Fruit fly (Drosophila melanogaster) whole organism, embryonic: Measurements from ENCODE around the gene Ripalpha.
A peak's percentile ranks its signal among the peaks of the same experiment; 100 is the strongest.

Experiments
- Atf3 ChIP-seq: fragments of 200-800 bp; sonication (Bioruptor generic); optimal IDR thresholded peaks from 3 replicates; lab custom pipeline; 2016; ENCODE audit warnings: missing biosample characterization, missing genetic modification characterization
- B-H1 ChIP-seq: fragments of 200-800 bp; sonication (Bioruptor generic); IDR thresholded peaks from 3 replicates; pipeline ENCODE4 v1.3.6; 2022; ENCODE audit warnings: missing biosample characterization, missing genetic modification characterization
- B-H2 ChIP-seq: fragments of 200-800 bp; sonication (Bioruptor generic); optimal IDR thresholded peaks from 2 replicates; lab custom pipeline; 2018; ENCODE audit warnings: missing biosample characterization, mild to moderate bottlenecking, missing genetic modification characterization
- Bteb2 ChIP-seq: fragments of 200-800 bp; sonication (Bioruptor generic); optimal IDR thresholded peaks from 2 replicates; lab custom pipeline; 2016; ENCODE audit warnings: missing biosample characterization, missing genetic modification characterization
- CG10267 ChIP-seq: fragments of 200-800 bp; sonication (Bioruptor generic); optimal IDR thresholded peaks from 2 replicates; lab custom pipeline; 2018; ENCODE audit warnings: missing biosample characterization, mild to moderate bottlenecking, missing genetic modification characterization, moderate library complexity
- CG11695 ChIP-seq: fragments of 200-800 bp; sonication (Bioruptor generic); IDR thresholded peaks from 3 replicates; pipeline ENCODE4 v1.3.6; 2022; ENCODE audit warnings: missing biosample characterization, missing genetic modification characterization
- CG14014 ChIP-seq: fragments of 200-800 bp; sonication (Bioruptor generic); IDR thresholded peaks from 2 replicates; pipeline ENCODE4 v1.3.6; 2022; ENCODE audit warnings: missing biosample characterization, missing genetic modification characterization
- CG15269 ChIP-seq: fragments of 200-800 bp; sonication (Bioruptor generic); optimal IDR thresholded peaks from 2 replicates; lab custom pipeline; 2018; ENCODE audit warnings: missing biosample characterization, mild to moderate bottlenecking, missing genetic modification characterization, moderate library complexity
- CG15479 ChIP-seq: fragments of 200-800 bp; sonication (Bioruptor generic); optimal IDR thresholded peaks from 3 replicates; lab custom pipeline; 2019; ENCODE audit warnings: missing biosample characterization, mild to moderate bottlenecking, missing genetic modification characterization, moderate library complexity
- CG17359 ChIP-seq: fragments of 200-800 bp; sonication (Bioruptor generic); optimal IDR thresholded peaks from 3 replicates; lab custom pipeline; 2018; ENCODE audit warnings: missing biosample characterization, mild to moderate bottlenecking, missing genetic modification characterization, moderate library complexity
- CG17912 ChIP-seq: fragments of 200-800 bp; sonication (Bioruptor generic); optimal IDR thresholded peaks from 2 replicates; lab custom pipeline; 2018; ENCODE audit warnings: missing biosample characterization, mild to moderate bottlenecking, missing genetic modification characterization
- CG18599 ChIP-seq: fragments of 200-800 bp; sonication (Bioruptor generic); optimal IDR thresholded peaks from 3 replicates; lab custom pipeline; 2017; ENCODE audit warnings: missing biosample characterization, missing genetic modification characterization, mild to moderate bottlenecking, moderate library complexity, missing genetic modification reagents
- CG2712 ChIP-seq: fragments of 200-800 bp; optimal IDR thresholded peaks from 3 replicates; lab custom pipeline; 2019; ENCODE audit warnings: missing biosample characterization, mild to moderate bottlenecking, missing genetic modification characterization, moderate library complexity
- CG30020 ChIP-seq: fragments of 200-800 bp; optimal IDR thresholded peaks from 2 replicates; lab custom pipeline; 2019; ENCODE audit warnings: missing biosample characterization, mild to moderate bottlenecking, missing genetic modification characterization, moderate library complexity
- CG30403 ChIP-seq: fragments of 200-800 bp; sonication (Bioruptor generic); optimal IDR thresholded peaks from 3 replicates; lab custom pipeline; 2016; ENCODE audit warnings: missing biosample characterization, missing genetic modification characterization
- CG32767 ChIP-seq: fragments of 200-800 bp; sonication (Bioruptor generic); IDR thresholded peaks from 2 replicates; pipeline ENCODE4 v1.3.6; 2022; ENCODE audit warnings: missing biosample characterization, missing genetic modification characterization
- CG3726 ChIP-seq: fragments of 200-800 bp; sonication (Bioruptor generic); IDR thresholded peaks from 3 replicates; pipeline ENCODE4, ENCODE4 v1.3.6; 2022; ENCODE audit warnings: missing biosample characterization, missing genetic modification characterization
- CG4404 ChIP-seq: fragments of 200-800 bp; sonication (Bioruptor generic); IDR thresholded peaks from 2 replicates; pipeline ENCODE4 v1.3.6; 2022; ENCODE audit warnings: missing biosample characterization, missing genetic modification characterization
- CG4617 ChIP-seq: fragments of 200-800 bp; sonication (Bioruptor generic); optimal IDR thresholded peaks from 3 replicates; lab custom pipeline; 2016; ENCODE audit warnings: missing biosample characterization, missing genetic modification characterization, borderline replicate concordance
- CG6254 ChIP-seq: fragments of 200-800 bp; sonication (Bioruptor generic); optimal IDR thresholded peaks from 3 replicates; lab custom pipeline; 2017; ENCODE audit warnings: mild to moderate bottlenecking, missing biosample characterization, missing genetic modification reagents, missing genetic modification characterization
- CG6683 ChIP-seq: fragments of 200-800 bp; sonication (Bioruptor generic); optimal IDR thresholded peaks from 2 replicates; lab custom pipeline; 2017; ENCODE audit warnings: missing biosample characterization, mild to moderate bottlenecking, missing genetic modification characterization, missing genetic modification reagents
- CG8290 ChIP-seq, 3 experiments: fragments of 200-800 bp; sonication (Bioruptor generic); optimal IDR thresholded peaks; 2 replicates each; lab custom pipeline; 2016 to 2019; ENCODE audit warnings: missing biosample characterization in 3 of 3, missing genetic modification characterization in 3 of 3, mild to moderate bottlenecking in 2 of 3, moderate library complexity in 1 of 3
- CG8359 ChIP-seq: fragments of 200-800 bp; sonication (Bioruptor generic); optimal IDR thresholded peaks from 2 replicates; lab custom pipeline; 2017; ENCODE audit warnings: missing biosample characterization, mild to moderate bottlenecking, missing genetic modification characterization, borderline replicate concordance
- CG9437 ChIP-seq: fragments of 200-800 bp; sonication (Bioruptor generic); optimal IDR thresholded peaks from 2 replicates; lab custom pipeline; 2018; ENCODE audit warnings: missing biosample characterization, mild to moderate bottlenecking, missing genetic modification characterization
- CG9609 ChIP-seq: fragments of 200-800 bp; sonication (Bioruptor generic); optimal IDR thresholded peaks from 3 replicates; lab custom pipeline; 2016; ENCODE audit warnings: missing biosample characterization, missing genetic modification characterization
- CG9727 ChIP-seq: fragments of 200-800 bp; sonication (Bioruptor generic); optimal IDR thresholded peaks from 3 replicates; lab custom pipeline; 2017; ENCODE audit warnings: missing biosample characterization, mild to moderate bottlenecking, missing genetic modification characterization
- CTCF ChIP-seq: fragments of 200-800 bp; sonication (Bioruptor generic); optimal IDR thresholded peaks from 2 replicates; lab custom pipeline; 2017; ENCODE audit warnings: missing biosample characterization, mild to moderate bottlenecking, missing genetic modification characterization, moderate library complexity
- Dref ChIP-seq: fragments of 200-800 bp; sonication (Bioruptor generic); IDR thresholded peaks from 2 replicates; pipeline ENCODE4 v1.3.6; 2022; ENCODE audit warnings: missing biosample characterization, missing genetic modification characterization
- Ets97D ChIP-seq: fragments of 200-800 bp; sonication (Bioruptor generic); optimal IDR thresholded peaks from 3 replicates; lab custom pipeline; 2016; ENCODE audit warnings: missing biosample characterization, missing genetic modification characterization
- GATAe ChIP-seq: fragments of 200-800 bp; sonication (Bioruptor generic); conservative IDR thresholded peaks from 2 replicates; pipeline ENCODE4 v1.3.6; 2022; ENCODE audit warnings: missing biosample characterization, missing genetic modification characterization
- H2.0 ChIP-seq: fragments of 200-800 bp; sonication (Bioruptor generic); IDR thresholded peaks from 2 replicates; pipeline ENCODE4 v1.3.6; 2022; ENCODE audit warnings: missing biosample characterization, missing genetic modification characterization
- NC2α ChIP-seq: fragments of 200-800 bp; sonication (Bioruptor generic); optimal IDR thresholded peaks from 2 replicates; lab custom pipeline; 2016; ENCODE audit warnings: missing biosample characterization, missing genetic modification characterization
- Oli ChIP-seq: fragments of 200-800 bp; sonication (Bioruptor generic); optimal IDR thresholded peaks from 2 replicates; lab custom pipeline; 2018; ENCODE audit warnings: missing biosample characterization, mild to moderate bottlenecking, missing genetic modification characterization, moderate library complexity
- Rx ChIP-seq: fragments of 200-800 bp; sonication (Bioruptor generic); IDR thresholded peaks from 2 replicates; pipeline ENCODE4 v1.3.6; 2022; ENCODE audit warnings: missing biosample characterization, missing genetic modification characterization
- Sry-β ChIP-seq: fragments of 200-800 bp; sonication (Bioruptor generic); optimal IDR thresholded peaks from 2 replicates; lab custom pipeline; 2018; ENCODE audit warnings: missing biosample characterization, mild to moderate bottlenecking, missing genetic modification characterization, moderate library complexity
- bowl ChIP-seq: fragments of 200-800 bp; sonication (Bioruptor generic); IDR thresholded peaks from 2 replicates; pipeline ENCODE4 v1.3.6; 2022; ENCODE audit warnings: missing biosample characterization, missing genetic modification characterization
- caup ChIP-seq: fragments of 200-800 bp; sonication (Bioruptor generic); optimal IDR thresholded peaks from 3 replicates; lab custom pipeline; 2017; ENCODE audit warnings: missing biosample characterization, mild to moderate bottlenecking, missing genetic modification characterization, moderate library complexity; ENCODE audit not compliant: severe bottlenecking
- chn ChIP-seq: fragments of 200-800 bp; sonication (Bioruptor generic); optimal IDR thresholded peaks from 2 replicates; lab custom pipeline; 2016; ENCODE audit warnings: missing biosample characterization, missing genetic modification characterization
- dmrt11E ChIP-seq: fragments of 200-800 bp; sonication (Bioruptor generic); optimal IDR thresholded peaks from 3 replicates; lab custom pipeline; 2018; ENCODE audit warnings: missing biosample characterization, mild to moderate bottlenecking, missing genetic modification characterization, moderate library complexity
- dmrt99B ChIP-seq: fragments of 200-800 bp; sonication (Bioruptor generic); optimal IDR thresholded peaks from 2 replicates; lab custom pipeline; 2018; ENCODE audit warnings: missing biosample characterization, mild to moderate bottlenecking, missing genetic modification characterization, moderate library complexity
- dysf ChIP-seq: fragments of 200-800 bp; sonication (Bioruptor generic); IDR thresholded peaks from 3 replicates; pipeline ENCODE4 v1.3.6; 2022; ENCODE audit warnings: missing biosample characterization, missing genetic modification characterization
- eve ChIP-seq, 2 experiments: fragments of >200 bp; optimal IDR thresholded peaks; 2 replicates each; lab custom pipeline; 2017; ENCODE audit warnings: missing biosample characterization in 2 of 2, missing genetic modification characterization in 2 of 2
- fd64A ChIP-seq: fragments of 200-800 bp; sonication (Bioruptor generic); optimal IDR thresholded peaks from 3 replicates; lab custom pipeline; 2018; ENCODE audit warnings: missing biosample characterization, mild to moderate bottlenecking, missing genetic modification characterization
- mirr ChIP-seq: fragments of 200-800 bp; sonication (Bioruptor generic); optimal IDR thresholded peaks from 3 replicates; lab custom pipeline; 2018; ENCODE audit warnings: missing biosample characterization, mild to moderate bottlenecking, missing genetic modification characterization
- org-1 ChIP-seq: fragments of 200-800 bp; sonication (Bioruptor generic); optimal IDR thresholded peaks from 2 replicates; lab custom pipeline; 2017; ENCODE audit warnings: missing biosample characterization, missing genetic modification characterization
- p53 ChIP-seq: fragments of 200-800 bp; sonication (Bioruptor generic); optimal IDR thresholded peaks from 2 replicates; lab custom pipeline; 2016; ENCODE audit warnings: missing biosample characterization, missing genetic modification characterization
- pros ChIP-seq: fragments of 200-800 bp; sonication (Bioruptor generic); optimal IDR thresholded peaks from 3 replicates; lab custom pipeline; 2019; ENCODE audit warnings: missing biosample characterization, mild to moderate bottlenecking, missing genetic modification characterization, moderate library complexity
- ranshi ChIP-seq: fragments of 200-800 bp; sonication (Bioruptor generic); IDR thresholded peaks from 2 replicates; pipeline ENCODE4 v1.3.6; 2022; ENCODE audit warnings: missing biosample characterization, missing genetic modification characterization
- sqz ChIP-seq: fragments of 200-800 bp; sonication (Bioruptor generic); optimal IDR thresholded peaks from 3 replicates; lab custom pipeline; 2018; ENCODE audit warnings: missing biosample characterization, mild to moderate bottlenecking, missing genetic modification characterization
- twi ChIP-seq: fragments of 200-800 bp; optimal IDR thresholded peaks from 2 replicates; lab custom pipeline; 2019; ENCODE audit warnings: missing biosample characterization, mild to moderate bottlenecking, missing genetic modification characterization, moderate library complexity
- wor ChIP-seq: fragments of 200-800 bp; sonication (Bioruptor generic); IDR thresholded peaks from 2 replicates; pipeline ENCODE4 v1.3.6; 2022; ENCODE audit warnings: missing biosample characterization, missing genetic modification characterization
- yki ChIP-seq: fragments of >200 bp; optimal IDR thresholded peaks from 3 replicates; lab custom pipeline; 2018

The Ripalpha gene

DNA sequence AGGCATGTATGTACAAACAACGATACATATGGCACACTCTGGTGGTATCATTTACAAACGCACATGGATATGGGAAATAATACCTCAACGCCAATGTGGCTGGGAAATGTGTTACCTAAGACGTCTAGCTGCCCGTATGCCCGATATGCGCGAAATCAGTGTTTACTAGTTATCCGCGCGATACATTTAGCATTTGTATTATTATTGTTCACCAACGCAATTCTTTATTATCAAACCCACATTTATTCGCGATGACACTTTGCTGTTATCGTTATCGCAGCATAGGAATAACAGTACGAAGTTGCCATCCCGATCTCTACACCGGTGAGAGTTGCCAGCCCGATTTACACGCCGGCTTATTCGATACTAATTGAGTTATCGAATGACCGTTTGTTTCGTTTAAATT lies 46.0 kb upstream of the Ripalpha start, which contains the start of gene chico (continued):
- no peak for TF ChIP-seq org-1 (GFP tag; lab: Kevin White, UChicago)
- peak; percentile 91 for TF ChIP-seq CG30020
- TF ChIP-seq eve (GFP tag; optimal IDR thresholded peaks at IDR 0.05; lab: Kevin White, UChicago): peak in 1 of 2 experiments; percentile 76
- TF ChIP-seq Atf3 (GFP tag; lab: Kevin White, UChicago): no peak
- TF ChIP-seq CG9437: no peak
- TF ChIP-seq mirr (GFP tag; lab: Kevin White, UChicago): no peak
- no peak for TF ChIP-seq CG8290 (GFP tag; optimal IDR thresholded peaks at IDR 0.05; lab: Kevin White, UChicago)
- TF ChIP-seq CG8290 (tag; optimal IDR thresholded peaks at IDR 0.05; lab: Kevin White, UChicago): no peak
- TF ChIP-seq CG6683 (GFP tag; lab: Kevin White, UChicago): no peak
- TF ChIP-seq GATAe (GFP tag; lab: Robert Waterston, UW): no peak
- TF ChIP-seq CG9727 (GFP tag; lab: Kevin White, UChicago): no peak
- TF ChIP-seq CG15269 (tag; lab: Kevin White, UChicago): no peak
- no peak for TF ChIP-seq caup (GFP tag; lab: Kevin White, UChicago)
- peak; percentile 63 for TF ChIP-seq CG4617 (GFP tag; lab: Kevin White, UChicago)
- TF ChIP-seq chn (GFP tag; lab: Kevin White, UChicago): no peak
- TF ChIP-seq CG15479 (GFP tag; lab: Kevin White, UChicago): no peak
- TF ChIP-seq twi (tag; lab: Kevin White, UChicago): peak; percentile 19
- no peak for TF ChIP-seq B-H1 (GFP tag; lab: Robert Waterston, UW)
- no peak for TF ChIP-seq yki (lab: Kevin White, UChicago)
- no peak for TF ChIP-seq CG17359
- TF ChIP-seq CG4404: no peak
- TF ChIP-seq dmrt99B (tag; lab: Kevin White, UChicago): no peak
- peak; percentile 52 for TF ChIP-seq CG10267 (tag; lab: Kevin White, UChicago)
- TF ChIP-seq B-H2: no peak
- TF ChIP-seq Oli (tag; lab: Kevin White, UChicago): no peak
- peak; percentile 33 for TF ChIP-seq CG2712
- no peak for TF ChIP-seq NC2α (GFP tag; lab: Kevin White, UChicago)
- no peak for TF ChIP-seq CG14014 (GFP tag; lab: Robert Waterston, UW)
- no peak for TF ChIP-seq bowl
- no peak for TF ChIP-seq CG18599 (GFP tag; lab: Kevin White, UChicago)
- TF ChIP-seq CTCF: no peak
- no peak for TF ChIP-seq Rx
- no peak for TF ChIP-seq pros (GFP tag; lab: Kevin White, UChicago)
- TF ChIP-seq sqz (GFP tag; lab: Kevin White, UChicago): no peak
- no peak for TF ChIP-seq CG17912
- no peak for TF ChIP-seq fd64A (GFP tag; lab: Kevin White, UChicago)
- no peak for TF ChIP-seq Sry-β (GFP tag; lab: Kevin White, UChicago)
- no peak for TF ChIP-seq ranshi (GFP tag; lab: Robert Waterston, UW)
- no peak for TF ChIP-seq H2.0
- TF ChIP-seq p53 (GFP tag; lab: Kevin White, UChicago): no peak
- TF ChIP-seq CG9609: no peak
- TF ChIP-seq dmrt11E: no peak
- peak; percentile 71; the same call in 1 of the 2 replicates for TF ChIP-seq CG32767 (GFP tag; lab: Robert Waterston, UW)
- peak; percentile 83 for TF ChIP-seq Ets97D (GFP tag; lab: Kevin White, UChicago)
- TF ChIP-seq CG8359 (GFP tag; lab: Kevin White, UChicago): no peak
- TF ChIP-seq CG6254 (GFP tag; lab: Kevin White, UChicago): no peak
- TF ChIP-seq CG3726 (GFP tag; lab: Robert Waterston, UW): no peak
- TF ChIP-seq CG11695 (GFP tag; lab: Robert Waterston, UW): no peak
- no peak for TF ChIP-seq dysf (GFP tag; lab: Robert Waterston, UW)
- TF ChIP-seq wor (GFP tag; lab: Robert Waterston, UW): no peak
- no peak for TF ChIP-seq CG30403 (GFP tag; lab: Kevin White, UChicago)
- peak; percentile 98 for TF ChIP-seq Dref (GFP tag; lab: Robert Waterston, UW)
- TF ChIP-seq Bteb2 (GFP tag; lab: Kevin White, UChicago): no peak
